Worm (Caenorhabditis elegans): ENCODE data around the gene nhr-149.
"Not testable (repeated sequence)": the region's sequence is repeated elsewhere in the genome, so short reads cannot be mapped to it uniquely, and the experiment has no call there.

nhr-149 gene

ce11 chrV:7307089-7307488 is 42.4 kb downstream of the nhr-149 start, which contains the start of gene F07G11.1:
F07G11.1 (plus strand) TSS chrV:7307389.
- TF ChIP-seq C08G9.2 (tag; optimal IDR thresholded peaks at IDR 0.05): no peak
- no peak for TF ChIP-seq madf-2 (tag; optimal IDR thresholded peaks at IDR 0.05)
- no peak for TF ChIP-seq pros-1 (tag; optimal IDR thresholded peaks at IDR 0.05)
- TF ChIP-seq ceh-34 (tag; optimal IDR thresholded peaks at IDR 0.05): no peak

- not testable (repeated sequence) for TF ChIP-seq elt-2, ceh-48, nfya-1 (tag; optimal IDR thresholded peaks at IDR 0.05)
These were observed 44.9 kb downstream of the nhr-149 start, which contains the start of gene F07G11.2 for ce11 chrV:7304506-7304905. F07G11.2 (plus strand) TSS chrV:7304806.

- no peak for TF ChIP-seq madf-2 (tag; optimal IDR thresholded peaks at IDR 0.05)
- TF ChIP-seq ceh-45 (GFP tag; IDR thresholded peaks at IDR 0.05): no peak
- no peak for TF ChIP-seq gmeb-2 (tag; optimal IDR thresholded peaks at IDR 0.05)
- no peak for TF ChIP-seq lim-6 (tag; optimal IDR thresholded peaks at IDR 0.05)
- TF ChIP-seq ceh-24 (tag; optimal IDR thresholded peaks at IDR 0.05): no peak
- no peak for TF ChIP-seq pha-4 (tag; optimal IDR thresholded peaks at IDR 0.05)
These were observed 51.0 kb downstream of the nhr-149 start, which contains the start of gene F07G11.3 for ce11 chrV:7298463-7298862. F07G11.3 (plus strand) TSS chrV:7298763.
